Worm (Caenorhabditis elegans) whole organism, young adult: ENCODE results near the gene bris-1.

ENCODE experiments used
- dpl-1 ChIP-seq: fragments of 150-350 bp; optimal IDR thresholded peaks from 2 replicates; lab custom pipeline; 2014; ENCODE audit warnings: missing biosample characterization, missing genetic modification reagents, missing genetic modification characterization
- him-1 ChIP-seq: sonication (generic microtip); optimal IDR thresholded peaks from 2 replicates; lab custom pipeline; 2016; ENCODE audit warnings: missing genotype, missing genetic modification reagents, missing genetic modification characterization, missing compliant biosample characterization
- madf-8 ChIP-seq: fragments of 200-800 bp; sonication (Bioruptor generic); conservative IDR thresholded peaks from 2 replicates; pipeline ENCODE4 v1.3.6; 2022; ENCODE audit warnings: missing genetic modification reagents, missing genetic modification characterization, missing compliant biosample characterization
- nhr-179 ChIP-seq: sonication (generic microtip); optimal IDR thresholded peaks from 2 replicates; lab custom pipeline; 2016; ENCODE audit warnings: mild to moderate bottlenecking, missing genetic modification characterization, missing compliant biosample characterization
- repo-1 ChIP-seq: sonication (generic microtip); optimal IDR thresholded peaks from 2 replicates; lab custom pipeline; 2017; ENCODE audit warnings: mild to moderate bottlenecking, missing genetic modification characterization, missing compliant biosample characterization
- unc-62 ChIP-seq: fragments of 150-350 bp; optimal IDR thresholded peaks from 2 replicates; lab custom pipeline; 2014; ENCODE audit warnings: missing biosample characterization, missing genetic modification reagents, missing genetic modification characterization

DNA sequence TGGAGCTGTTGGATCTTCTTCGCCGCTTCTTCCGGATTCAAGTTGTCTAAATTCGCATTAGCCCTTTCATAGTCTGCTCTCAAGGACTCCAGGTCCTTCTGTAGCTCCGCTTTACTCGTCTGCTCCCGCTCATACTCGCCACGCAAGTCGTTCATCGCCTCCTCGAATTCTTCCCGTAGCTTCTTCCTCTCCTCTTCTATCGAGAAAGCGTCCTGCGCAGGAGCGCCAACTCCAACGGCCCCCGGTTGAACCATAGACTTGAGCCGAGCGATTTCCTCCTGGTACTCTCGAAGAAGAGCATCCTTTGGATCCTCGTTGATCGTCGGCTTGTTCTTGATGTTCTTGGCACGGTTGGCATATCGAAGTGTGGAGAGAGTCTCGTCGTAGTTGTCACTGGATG is 21.7 kb downstream of the bris-1 start:
- no peak for TF ChIP-seq dpl-1 (GFP tag; lab: Kevin White, UChicago)
- no peak for TF ChIP-seq him-1 (tag; lab: Kevin White, UChicago)
- TF ChIP-seq madf-8 (GFP tag; lab: Robert Waterston, UW), result no peak
- no peak for TF ChIP-seq repo-1 (tag; lab: Kevin White, UChicago)
- TF ChIP-seq unc-62, result no peak
- no peak for TF ChIP-seq nhr-179 (tag; lab: Kevin White, UChicago)
